Worm (Caenorhabditis elegans) whole organism, L4/young adult: Measurements from ENCODE around the gene C06A6.7.

Experiments
- dao-5 ChIP-seq: sonication (generic microtip); optimal IDR thresholded peaks from 2 replicates; lab custom pipeline; 2016; ENCODE audit warnings: missing genotype, missing genetic modification characterization, moderate library complexity, missing compliant biosample characterization
- him-1 ChIP-seq: sonication (generic microtip); optimal IDR thresholded peaks from 2 replicates; lab custom pipeline; 2016; ENCODE audit warnings: missing genotype, missing genetic modification reagents, missing genetic modification characterization, missing compliant biosample characterization

DNA sequence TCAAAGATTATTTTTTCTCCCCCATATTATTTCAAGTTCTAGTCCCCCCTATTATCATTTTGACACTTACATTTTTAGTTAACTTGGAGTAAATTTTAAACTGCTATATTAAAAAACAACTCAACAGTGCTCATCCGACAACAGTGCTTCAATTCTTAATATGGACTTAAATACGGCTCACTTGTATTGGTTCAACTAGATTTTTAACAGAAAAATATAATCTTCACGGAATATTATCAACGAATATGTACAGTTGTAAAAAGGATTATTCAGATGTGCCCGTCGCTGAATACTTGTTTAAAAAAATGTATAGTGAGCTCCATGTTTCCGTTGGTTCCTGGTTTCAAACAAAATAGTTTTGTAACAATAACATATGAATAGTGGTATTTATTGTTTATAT is 38.0 kb downstream of the C06A6.7 start:
- no peak for TF ChIP-seq him-1 (tag; lab: Kevin White, UChicago)
- TF ChIP-seq dao-5 (tag; lab: Kevin White, UChicago), result no peak
